Worm (Caenorhabditis elegans): ENCODE measurements around the gene ucr-2.3.

- TF ChIP-seq ama-1 (optimal IDR thresholded peaks at IDR 0.05) = no peak
- TF ChIP-seq hmg-4 (GFP tag; optimal IDR thresholded peaks at IDR 0.05) = no peak
Observed at ce11 chrIII:868866-869265, 10.8 kb upstream of the ucr-2.3 start.

Data from whole organism, early embryonic.